Fruit fly (Drosophila melanogaster): Measurements from ENCODE around the gene CG34426.

DNA sequence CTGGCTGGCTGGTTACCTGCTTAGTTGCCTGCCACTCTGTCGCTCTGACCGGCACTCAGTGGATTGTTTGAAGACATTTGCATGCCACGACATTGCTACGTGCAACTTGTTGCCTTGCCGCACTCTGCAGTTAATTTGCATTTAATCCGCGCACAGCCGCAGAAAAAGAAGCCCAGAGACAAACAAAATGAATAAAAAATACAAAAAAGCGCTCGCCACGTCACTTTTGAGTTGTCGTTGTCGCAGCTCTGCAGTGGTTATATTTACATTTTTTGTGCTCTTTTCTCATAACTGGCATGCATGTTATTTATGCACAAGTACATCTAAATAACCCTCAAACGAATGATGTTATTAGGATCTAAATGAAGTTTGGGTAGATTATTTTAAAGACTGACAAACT lies 19.0 kb upstream of the CG34426 start:
- TF ChIP-seq eve (GFP tag; optimal IDR thresholded peaks at IDR 0.05) = no peak
- no peak for TF ChIP-seq CG6765 (GFP tag; optimal IDR thresholded peaks at IDR 0.05)
- TF ChIP-seq CG6254 (GFP tag; optimal IDR thresholded peaks at IDR 0.05) = no peak
- no peak for TF ChIP-seq br (optimal IDR thresholded peaks at IDR 0.05)
- TF ChIP-seq CG11398 (GFP tag; optimal IDR thresholded peaks at IDR 0.05) = no peak
- TF ChIP-seq luna (GFP tag; optimal IDR thresholded peaks at IDR 0.05) = no peak

Measured in whole organism, embryonic.